Worm (Caenorhabditis elegans) whole organism, L4 larva: ENCODE results near the gene ZK1055.6.

Experiments used
- ama-1 ChIP-seq: fragments of 150-350 bp; optimal IDR thresholded peaks from 2 replicates; lab custom pipeline; 2014; ENCODE audit warnings: inconsistent platforms, mixed read lengths
- arid-1 ChIP-seq: fragments of 200-800 bp; sonication (Bioruptor generic); conservative IDR thresholded peaks from 2 replicates; pipeline ENCODE4 v1.3.6; 2022; ENCODE audit warnings: missing genetic modification reagents, missing genetic modification characterization, missing compliant biosample characterization
- ceh-20 ChIP-seq: fragments of 200-800 bp; sonication (Bioruptor generic); IDR thresholded peaks from 2 replicates; pipeline ENCODE4 v1.3.6; 2022; ENCODE audit warnings: missing genetic modification reagents, missing genetic modification characterization, missing compliant biosample characterization
- egl-43 ChIP-seq: fragments of 200-800 bp; sonication (Bioruptor generic); IDR thresholded peaks from 2 replicates; pipeline ENCODE4 v1.3.6; 2022; ENCODE audit warnings: missing genetic modification reagents, missing genetic modification characterization, missing compliant biosample characterization
- fkh-10 ChIP-seq: fragments of 150-350 bp; optimal IDR thresholded peaks from 2 replicates; lab custom pipeline; 2014; ENCODE audit warnings: missing biosample characterization, missing genetic modification reagents, missing genetic modification characterization
- lin-13 ChIP-seq: fragments of 150-350 bp; optimal IDR thresholded peaks from 2 replicates; lab custom pipeline; 2014; ENCODE audit warnings: missing biosample characterization, missing genetic modification reagents, missing genetic modification characterization
- lsy-2 ChIP-seq, 2 experiments: fragments of 150-350 bp in 1 of 2; sonication (generic microtip) in 1 of 2; optimal IDR thresholded peaks; 2 replicates each; lab custom pipeline; 2014 to 2017; ENCODE audit warnings: missing biosample characterization in 2 of 2, missing genetic modification characterization in 2 of 2
- unc-62 ChIP-seq, 3 experiments: fragments of 150-350 bp in 1 of 3; sonication (generic microtip); optimal IDR thresholded peaks in 2 of 3; peaks in 1 of 3; 1 replicate in 1 of 3; 2 replicates in 2 of 3; lab custom pipeline; 2014 to 2017; ENCODE audit warnings: missing biosample characterization in 3 of 3, missing genetic modification characterization in 3 of 3, missing genetic modification reagents in 3 of 3, missing genotype in 1 of 3
- zag-1 ChIP-seq: fragments of 150-350 bp; optimal IDR thresholded peaks from 2 replicates; lab custom pipeline; 2014; ENCODE audit warnings: missing biosample characterization, missing genetic modification characterization
- ztf-11 ChIP-seq: fragments of 150-350 bp; optimal IDR thresholded peaks from 2 replicates; lab custom pipeline; 2014; ENCODE audit warnings: missing biosample characterization, missing genetic modification characterization

DNA sequence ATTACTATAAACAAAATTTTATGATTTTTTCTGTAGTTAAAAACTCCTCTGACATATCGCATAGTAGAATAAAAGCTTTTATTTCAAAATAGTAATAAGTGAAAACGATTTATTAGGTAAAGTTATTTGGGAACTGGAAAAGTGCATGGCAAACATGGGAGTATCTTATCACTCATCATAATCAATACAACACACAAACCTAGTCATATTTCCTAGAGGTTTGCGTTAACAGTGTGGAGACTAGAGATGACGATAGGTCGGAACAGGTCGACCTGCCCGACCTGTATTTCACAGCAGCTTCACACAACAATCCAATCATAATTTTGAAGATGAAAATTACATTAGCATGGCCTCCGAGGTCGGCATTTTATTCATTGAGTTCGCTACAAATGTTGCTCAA, 22.4 kb downstream of the ZK1055.6 start, which contains the start of gene EGAP9.3:
- no peak for TF ChIP-seq ceh-20 (GFP tag; lab: Robert Waterston, UW)
- no peak for TF ChIP-seq arid-1
- no peak for TF ChIP-seq ztf-11 (tag; lab: Kevin White, UChicago)
- TF ChIP-seq egl-43 (GFP tag; lab: Robert Waterston, UW), result no peak
- no peak for TF ChIP-seq fkh-10 (GFP tag; lab: Kevin White, UChicago)
- no peak for TF ChIP-seq lsy-2 (tag; optimal IDR thresholded peaks at IDR 0.05; lab: Kevin White, UChicago)
- no peak for TF ChIP-seq lin-13 (GFP tag; lab: Kevin White, UChicago)
- no peak for TF ChIP-seq unc-62 (GFP tag; optimal IDR thresholded peaks at IDR 0.05 in 1 of 2; lab: Kevin White, UChicago)
- TF ChIP-seq unc-62 (tag; optimal IDR thresholded peaks at IDR 0.05; lab: Kevin White, UChicago), result no peak
- no peak for TF ChIP-seq ama-1
- no peak for TF ChIP-seq zag-1
